Fruit fly (Drosophila melanogaster): ENCODE results near the gene TfIIA-S-2.

Gene TfIIA-S-2

dm6 chrX:1041407-1042038 lies 30.1 kb upstream of the TfIIA-S-2 start:
- TF ChIP-seq CG7101 (tag; optimal IDR thresholded peaks at IDR 0.05), result peak; percentile 21
- TF ChIP-seq ovo (GFP tag; optimal IDR thresholded peaks at IDR 0.05), result peak; percentile 83
- TF ChIP-seq pad (GFP tag; optimal IDR thresholded peaks at IDR 0.05), result peak; percentile 32
- peak; percentile 35 for TF ChIP-seq Crg-1 (GFP tag; optimal IDR thresholded peaks at IDR 0.05)
- no peak for TF ChIP-seq CG33017 (tag; optimal IDR thresholded peaks at IDR 0.05)
- TF ChIP-seq Mnt (GFP tag; optimal IDR thresholded peaks at IDR 0.05), result peak; percentile 15

- peak; percentile 45 for TF ChIP-seq toe (GFP tag; optimal IDR thresholded peaks at IDR 0.05)
- peak; percentile 49 for TF ChIP-seq Hr96 (GFP tag; optimal IDR thresholded peaks at IDR 0.05)
- TF ChIP-seq Clk (GFP tag; optimal IDR thresholded peaks at IDR 0.05), result no peak
- TF ChIP-seq Crg-1 (GFP tag; optimal IDR thresholded peaks at IDR 0.05), result peak; percentile 38
- TF ChIP-seq bab1 (GFP tag; optimal IDR thresholded peaks at IDR 0.05), result peak; percentile 78
- no peak for TF ChIP-seq CG12768 (GFP tag; optimal IDR thresholded peaks at IDR 0.05)
- peak; percentile 63 for TF ChIP-seq CG1620 (GFP tag; optimal IDR thresholded peaks at IDR 0.05)
- no peak for TF ChIP-seq cic (GFP tag; optimal IDR thresholded peaks at IDR 0.05)
- TF ChIP-seq CG33017 (tag; optimal IDR thresholded peaks at IDR 0.05), result no peak
- TF ChIP-seq cnc (optimal IDR thresholded peaks at IDR 0.05), result no peak
- TF ChIP-seq tj (GFP tag; optimal IDR thresholded peaks at IDR 0.05), result no peak
- TF ChIP-seq CG11617 (GFP tag; optimal IDR thresholded peaks at IDR 0.05), result no peak
- TF ChIP-seq CG5204 (GFP tag; optimal IDR thresholded peaks at IDR 0.05), result no peak
- peak; percentile 43 for TF ChIP-seq ovo (GFP tag; optimal IDR thresholded peaks at IDR 0.05)
- no peak for TF ChIP-seq CG7045 (GFP tag; optimal IDR thresholded peaks at IDR 0.05)
- no peak for TF ChIP-seq kay (GFP tag; ENCODE audit: borderline replicate concordance)
- peak; percentile 20 for TF ChIP-seq CG7101 (tag; optimal IDR thresholded peaks at IDR 0.05)
- TF ChIP-seq pad (GFP tag; optimal IDR thresholded peaks at IDR 0.05), result peak; percentile 7
- TF ChIP-seq CG14711 (tag; optimal IDR thresholded peaks at IDR 0.05), result no peak
- TF ChIP-seq Mnt (GFP tag; optimal IDR thresholded peaks at IDR 0.05), result peak; percentile 54
These were observed 21.6 kb upstream of the TfIIA-S-2 start for dm6 chrX:1033066-1033465.

- TF ChIP-seq toe (GFP tag; optimal IDR thresholded peaks at IDR 0.05) (no peak), CG12768 (GFP tag; optimal IDR thresholded peaks at IDR 0.05) (peak; percentile 53), CG5204 (GFP tag; optimal IDR thresholded peaks at IDR 0.05) (no peak), Mnt (GFP tag; optimal IDR thresholded peaks at IDR 0.05) (no peak), pad (GFP tag; optimal IDR thresholded peaks at IDR 0.05) (peak; percentile 12), CG1620 (GFP tag; optimal IDR thresholded peaks at IDR 0.05) (peak; percentile 13), Hr96 (GFP tag; optimal IDR thresholded peaks at IDR 0.05) (peak; percentile 37), CG7045 (GFP tag; optimal IDR thresholded peaks at IDR 0.05) (no peak)
These were observed 19.8 kb upstream of the TfIIA-S-2 start, which contains the start of gene CG14630 for dm6 chrX:1031196-1031595. TSS of gene CG14630 (plus strand) at chrX:1031496.

dm6 chrX:1030478-1030877 lies 19.0 kb upstream of the TfIIA-S-2 start, which contains the start of the genes Cdc45 and Rpp21:
TSS of gene Cdc45 (minus strand) at chrX:1030556.
TSS of gene Rpp21 (plus strand) at chrX:1030758.
- no peak for TF ChIP-seq CG1620 (GFP tag; optimal IDR thresholded peaks at IDR 0.05)
- peak; percentile 59 for TF ChIP-seq Mnt (GFP tag; optimal IDR thresholded peaks at IDR 0.05)
- peak; percentile 35 for TF ChIP-seq bab1 (GFP tag; optimal IDR thresholded peaks at IDR 0.05)
- TF ChIP-seq CG14711 (tag; optimal IDR thresholded peaks at IDR 0.05), result peak; percentile 21
- peak; percentile 36 for TF ChIP-seq tj (GFP tag; optimal IDR thresholded peaks at IDR 0.05)
- no peak for TF ChIP-seq CG5204 (GFP tag; optimal IDR thresholded peaks at IDR 0.05)

dm6 chrX:1026511-1026910 lies 15.1 kb upstream of the TfIIA-S-2 start, which contains the start of the genes CG32814, CG11638 and CG3021:
TSS of gene CG32814 (minus strand) at chrX:1026700.
TSS of gene CG11638 (minus strand) at chrX:1026703.
TSS of gene CG3021 (plus strand) at chrX:1026791.
- peak; percentile 15 for TF ChIP-seq CG11617 (GFP tag; optimal IDR thresholded peaks at IDR 0.05)
- TF ChIP-seq CG1620 (GFP tag; optimal IDR thresholded peaks at IDR 0.05), result peak; percentile 13
- peak; percentile 30 for TF ChIP-seq CG14711 (tag; optimal IDR thresholded peaks at IDR 0.05)
- no peak for TF ChIP-seq kay (GFP tag; ENCODE audit: borderline replicate concordance)
- no peak for TF ChIP-seq CG5204 (GFP tag; optimal IDR thresholded peaks at IDR 0.05)
- TF ChIP-seq CG7101 (tag; optimal IDR thresholded peaks at IDR 0.05), result peak; percentile 3
- no peak for TF ChIP-seq toe (GFP tag; optimal IDR thresholded peaks at IDR 0.05)
- no peak for TF ChIP-seq CG33017 (tag; optimal IDR thresholded peaks at IDR 0.05)
- TF ChIP-seq cic (GFP tag; optimal IDR thresholded peaks at IDR 0.05), result no peak
- TF ChIP-seq ovo (GFP tag; optimal IDR thresholded peaks at IDR 0.05), result peak; percentile 84
- peak; percentile 84 for TF ChIP-seq tj (GFP tag; optimal IDR thresholded peaks at IDR 0.05)
- no peak for TF ChIP-seq cnc (optimal IDR thresholded peaks at IDR 0.05)
- peak; percentile 27 for TF ChIP-seq Mnt (GFP tag; optimal IDR thresholded peaks at IDR 0.05)
- TF ChIP-seq pad (GFP tag; optimal IDR thresholded peaks at IDR 0.05), result peak; percentile 19
- TF ChIP-seq Hr96 (GFP tag; optimal IDR thresholded peaks at IDR 0.05), result no peak
- TF ChIP-seq bab1 (GFP tag; optimal IDR thresholded peaks at IDR 0.05), result peak; percentile 60
- no peak for TF ChIP-seq Clk (GFP tag; optimal IDR thresholded peaks at IDR 0.05)
- TF ChIP-seq CG7045 (GFP tag; optimal IDR thresholded peaks at IDR 0.05), result no peak
- no peak for TF ChIP-seq Crg-1 (GFP tag; optimal IDR thresholded peaks at IDR 0.05)
- no peak for TF ChIP-seq CG12768 (GFP tag; optimal IDR thresholded peaks at IDR 0.05)

- TF ChIP-seq Crg-1 (GFP tag; optimal IDR thresholded peaks at IDR 0.05) (no peak), CG5204 (GFP tag; optimal IDR thresholded peaks at IDR 0.05) (no peak), CG33017 (tag; optimal IDR thresholded peaks at IDR 0.05) (no peak), pad (GFP tag; optimal IDR thresholded peaks at IDR 0.05) (peak; percentile 83), toe (GFP tag; optimal IDR thresholded peaks at IDR 0.05) (no peak), Clk (GFP tag; optimal IDR thresholded peaks at IDR 0.05) (no peak), CG7101 (tag; optimal IDR thresholded peaks at IDR 0.05) (no peak)
These were observed 1.8 kb downstream of the TfIIA-S-2 start for dm6 chrX:1009468-1010259.
